Worm (Caenorhabditis elegans) whole organism, L1 larva: ENCODE data around the gene arf-1.
A peak's percentile ranks its signal among the peaks of the same experiment; 100 is the strongest.

Experiments used
- C04F5.9 ChIP-seq: sonication (generic microtip); optimal IDR thresholded peaks from 2 replicates; lab custom pipeline; 2016; ENCODE audit warnings: missing genetic modification characterization, missing compliant biosample characterization
- Y116A8C.19 ChIP-seq: sonication (generic microtip); optimal IDR thresholded peaks from 2 replicates; lab custom pipeline; 2016; ENCODE audit warnings: missing compliant biosample characterization, missing genetic modification characterization, borderline replicate concordance
- aha-1 ChIP-seq: fragments of 150-350 bp; optimal IDR thresholded peaks from 2 replicates; lab custom pipeline; 2014; ENCODE audit warnings: missing biosample characterization, missing genetic modification characterization
- aly-2 ChIP-seq: fragments of 150-350 bp; optimal IDR thresholded peaks from 2 replicates; lab custom pipeline; 2014; ENCODE audit warnings: missing biosample characterization, missing genetic modification characterization
- ama-1 ChIP-seq: fragments of 150-350 bp; optimal IDR thresholded peaks from 2 replicates; lab custom pipeline; 2014
- blmp-1 ChIP-seq: fragments of 150-350 bp; optimal IDR thresholded peaks from 2 replicates; lab custom pipeline; 2014; ENCODE audit warnings: missing biosample characterization, missing genetic modification characterization
- ceh-63 ChIP-seq: fragments of 200-800 bp; sonication (Bioruptor generic); optimal IDR thresholded peaks from 2 replicates; lab custom pipeline; 2018; ENCODE audit warnings: mild to moderate bottlenecking, missing genetic modification characterization, missing compliant biosample characterization
- ceh-8 ChIP-seq: fragments of 200-800 bp; sonication (Bioruptor generic); optimal IDR thresholded peaks from 2 replicates; lab custom pipeline; 2018; ENCODE audit warnings: mild to moderate bottlenecking, missing genetic modification characterization, moderate library complexity, missing compliant biosample characterization
- ceh-82 ChIP-seq, 3 experiments: fragments of 150-350 bp in 1 of 3; sonication (generic microtip) in 2 of 3; optimal IDR thresholded peaks; 2 replicates each; lab custom pipeline; 2014 to 2017; ENCODE audit warnings: missing biosample characterization in 3 of 3, missing genetic modification characterization in 3 of 3
- ces-1 ChIP-seq: fragments of 150-350 bp; optimal IDR thresholded peaks from 2 replicates; lab custom pipeline; 2014; ENCODE audit warnings: missing biosample characterization, missing genetic modification reagents, missing genetic modification characterization
- dpl-1 ChIP-seq, 3 experiments: fragments of 150-350 bp in 2 of 3; sonication (generic microtip) in 1 of 3; optimal IDR thresholded peaks; 2 replicates each; lab custom pipeline; 2014 to 2017; ENCODE audit warnings: missing biosample characterization in 3 of 3, missing genetic modification characterization in 3 of 3, missing genetic modification reagents in 3 of 3
- dsc-1 ChIP-seq: sonication (generic microtip); optimal IDR thresholded peaks from 2 replicates; lab custom pipeline; 2016; ENCODE audit warnings: mild to moderate bottlenecking, missing genetic modification characterization, missing compliant biosample characterization
- efl-3 ChIP-seq: fragments of 200-800 bp; sonication (Bioruptor generic); optimal IDR thresholded peaks from 2 replicates; lab custom pipeline; 2018; ENCODE audit warnings: mild to moderate bottlenecking, missing genetic modification characterization, missing compliant biosample characterization
- elt-2 ChIP-seq: sonication (generic microtip); optimal IDR thresholded peaks from 2 replicates; lab custom pipeline; 2016; ENCODE audit warnings: missing genetic modification characterization, mild to moderate bottlenecking, inconsistent platforms, missing compliant biosample characterization, missing genetic modification reagents
- ets-5 ChIP-seq: fragments of 200-800 bp; sonication (Bioruptor generic); IDR thresholded peaks from 2 replicates; pipeline ENCODE4 v1.3.6; 2022; ENCODE audit warnings: missing genetic modification characterization, missing compliant biosample characterization
- fkh-10 ChIP-seq: sonication (generic microtip); optimal IDR thresholded peaks from 2 replicates; lab custom pipeline; 2017; ENCODE audit warnings: missing biosample characterization, missing genetic modification reagents, missing genetic modification characterization
- fos-1 ChIP-seq: fragments of 150-350 bp; optimal IDR thresholded peaks from 2 replicates; lab custom pipeline; 2014; ENCODE audit warnings: missing biosample characterization, missing genetic modification characterization
- hlh-4 ChIP-seq: sonication (generic microtip); optimal IDR thresholded peaks from 2 replicates; lab custom pipeline; 2016; ENCODE audit warnings: mild to moderate bottlenecking, missing genetic modification characterization, missing compliant biosample characterization
- hpl-2 ChIP-seq: fragments of 150-350 bp; optimal IDR thresholded peaks from 2 replicates; lab custom pipeline; 2014; ENCODE audit warnings: missing biosample characterization, missing genetic modification reagents, missing genetic modification characterization
- jun-1 ChIP-seq: fragments of 150-350 bp; optimal IDR thresholded peaks from 2 replicates; lab custom pipeline; 2014; ENCODE audit warnings: missing biosample characterization, missing genetic modification reagents, missing genetic modification characterization
- lin-13 ChIP-seq: fragments of 150-350 bp; optimal IDR thresholded peaks from 2 replicates; lab custom pipeline; 2014; ENCODE audit warnings: missing biosample characterization, missing genetic modification reagents, missing genetic modification characterization
- lin-15B ChIP-seq: fragments of 150-350 bp; sonication (generic microtip); optimal IDR thresholded peaks from 3 replicates; lab custom pipeline; 2014; ENCODE audit warnings: missing biosample characterization, missing genetic modification characterization
- lin-35 ChIP-seq, 2 experiments: fragments of 150-350 bp; optimal IDR thresholded peaks; 2 replicates each; lab custom pipeline; 2014; ENCODE audit warnings: missing biosample characterization in 2 of 2, missing genetic modification characterization in 2 of 2, missing genetic modification reagents in 2 of 2
- lin-39 ChIP-seq: fragments of 150-350 bp; optimal IDR thresholded peaks from 2 replicates; lab custom pipeline; 2014; ENCODE audit warnings: missing biosample characterization, missing genetic modification reagents, missing genetic modification characterization
- lir-3 ChIP-seq: sonication (generic microtip); optimal IDR thresholded peaks from 2 replicates; lab custom pipeline; 2016; ENCODE audit warnings: mild to moderate bottlenecking, missing genetic modification characterization, moderate library complexity, missing compliant biosample characterization; ENCODE audit not compliant: poor library complexity
- mef-2 ChIP-seq: fragments of 150-350 bp; optimal IDR thresholded peaks from 2 replicates; lab custom pipeline; 2014; ENCODE audit warnings: missing biosample characterization, missing genetic modification characterization
- nhr-11 ChIP-seq: fragments of 150-350 bp; optimal IDR thresholded peaks from 2 replicates; lab custom pipeline; 2014; ENCODE audit warnings: missing biosample characterization, missing genetic modification characterization
- nhr-19 ChIP-seq: fragments of 200-800 bp; sonication (Bioruptor generic); conservative IDR thresholded peaks from 2 replicates; pipeline ENCODE4 v1.3.6; 2022; ENCODE audit warnings: missing genetic modification characterization, missing compliant biosample characterization
- nhr-28 ChIP-seq: fragments of 150-350 bp; optimal IDR thresholded peaks from 2 replicates; lab custom pipeline; 2014; ENCODE audit warnings: missing biosample characterization, missing genetic modification characterization
- nhr-47 ChIP-seq: sonication (generic microtip); optimal IDR thresholded peaks from 2 replicates; lab custom pipeline; 2016; ENCODE audit warnings: mild to moderate bottlenecking, missing genetic modification characterization, moderate library complexity, missing compliant biosample characterization
- nhr-90 ChIP-seq: sonication (generic microtip); optimal IDR thresholded peaks from 2 replicates; lab custom pipeline; 2016; ENCODE audit warnings: mild to moderate bottlenecking, missing genetic modification characterization, missing compliant biosample characterization; ENCODE audit not compliant: poor library complexity
- pqm-1 ChIP-seq: sonication (generic microtip); optimal IDR thresholded peaks from 3 replicates; lab custom pipeline; 2017; ENCODE audit warnings: missing biosample characterization, missing genetic modification characterization
- rnt-1 ChIP-seq: sonication (generic microtip); optimal IDR thresholded peaks from 2 replicates; lab custom pipeline; 2016; ENCODE audit warnings: mild to moderate bottlenecking, missing genetic modification characterization, moderate library complexity, missing compliant biosample characterization
- skn-1 ChIP-seq: fragments of 150-350 bp; optimal IDR thresholded peaks from 2 replicates; lab custom pipeline; 2014; ENCODE audit warnings: missing biosample characterization, missing genetic modification characterization
- snpc-4 ChIP-seq: fragments of 150-350 bp; optimal IDR thresholded peaks from 2 replicates; lab custom pipeline; 2014; ENCODE audit warnings: missing biosample characterization, missing genetic modification characterization
- sptf-1 ChIP-seq: fragments of 150-350 bp; optimal IDR thresholded peaks from 2 replicates; lab custom pipeline; 2014; ENCODE audit warnings: missing biosample characterization, missing genetic modification characterization
- swsn-7 ChIP-seq: sonication (generic microtip); optimal IDR thresholded peaks from 2 replicates; lab custom pipeline; 2016; ENCODE audit warnings: missing genetic modification characterization, missing compliant biosample characterization
- tbx-2 ChIP-seq: sonication (generic microtip); optimal IDR thresholded peaks from 2 replicates; lab custom pipeline; 2016; ENCODE audit warnings: missing genetic modification characterization, missing compliant biosample characterization
- tlp-1 ChIP-seq: fragments of 150-350 bp; optimal IDR thresholded peaks from 2 replicates; lab custom pipeline; 2014; ENCODE audit warnings: missing biosample characterization, missing genetic modification characterization
- unc-62 ChIP-seq: fragments of 150-350 bp; optimal IDR thresholded peaks from 2 replicates; lab custom pipeline; 2014; ENCODE audit warnings: missing biosample characterization, missing genetic modification reagents, missing genetic modification characterization
- unc-98 ChIP-seq: fragments of 200-800 bp; sonication (Bioruptor generic); IDR thresholded peaks from 2 replicates; pipeline ENCODE4 v1.3.6; 2022; ENCODE audit warnings: missing genetic modification characterization, missing compliant biosample characterization
- vab-15 ChIP-seq: sonication (generic microtip); optimal IDR thresholded peaks from 2 replicates; lab custom pipeline; 2017; ENCODE audit warnings: missing genotype, mild to moderate bottlenecking, missing genetic modification characterization, missing compliant biosample characterization
- xbp-1 ChIP-seq: sonication (generic microtip); optimal IDR thresholded peaks from 2 replicates; lab custom pipeline; 2016; ENCODE audit warnings: missing genetic modification characterization, missing compliant biosample characterization
- ztf-4 ChIP-seq: fragments of 150-350 bp; optimal IDR thresholded peaks from 2 replicates; lab custom pipeline; 2014; ENCODE audit warnings: missing biosample characterization, missing genetic modification characterization

arf-1 gene

ce11 chrIII:5692690-5693089 is 22.0 kb upstream of the arf-1 start, which contains the start of the genes abi-1 and arle-14 (continued):
- no peak for TF ChIP-seq ceh-8 (GFP tag; lab: Kevin White, UChicago)
- peak; percentile 21 for TF ChIP-seq nhr-47 (tag; lab: Kevin White, UChicago)

ce11 chrIII:5693736-5694135 is 20.9 kb upstream of the arf-1 start, which contains the start of gene B0336.13:
TSS of gene B0336.13 (plus strand) at chrIII:5694036.
- TF ChIP-seq fos-1 (tag; lab: Kevin White, UChicago) (no peak), tlp-1 (tag; lab: Kevin White, UChicago) (no peak), rnt-1 (tag; lab: Kevin White, UChicago) (no peak), hpl-2 (GFP tag; lab: Kevin White, UChicago) (no peak), lin-35 (GFP tag; optimal IDR thresholded peaks at IDR 0.05; lab: Kevin White, UChicago) (no peak)

ce11 chrIII:5697266-5697665 is 17.4 kb upstream of the arf-1 start, which contains the start of gene B0336.7:
TSS of gene B0336.7 (minus strand) at chrIII:5697366.
- TF ChIP-seq nhr-90, result no peak
- TF ChIP-seq tlp-1 (tag; lab: Kevin White, UChicago), result no peak
- TF ChIP-seq unc-62 (GFP tag; lab: Kevin White, UChicago), result no peak
- no peak for TF ChIP-seq ceh-8 (GFP tag; lab: Kevin White, UChicago)
- TF ChIP-seq aly-2 (tag; lab: Kevin White, UChicago), result no peak
- no peak for TF ChIP-seq unc-98 (GFP tag; lab: Robert Waterston, UW)
- TF ChIP-seq xbp-1 (tag; lab: Kevin White, UChicago), result no peak
- TF ChIP-seq ama-1, result no peak
- TF ChIP-seq lin-15B (tag; lab: Kevin White, UChicago), result no peak
- no peak for TF ChIP-seq mef-2

ce11 chrIII:5697963-5698730 is 16.5 kb upstream of the arf-1 start, which contains the start of the genes lgg-3 and rgs-5:
TSS of gene lgg-3 (minus strand) at chrIII:5698013.
TSS of gene rgs-5 (plus strand) at chrIII:5698555.
- TF ChIP-seq fkh-10 (GFP tag; lab: Kevin White, UChicago) (no peak), unc-62 (GFP tag; lab: Kevin White, UChicago) (no peak), elt-2 (tag; lab: Kevin White, UChicago) (no peak), ztf-4 (tag; lab: Kevin White, UChicago) (no peak), hlh-4 (tag; lab: Kevin White, UChicago) (no peak), aha-1 (tag; lab: Kevin White, UChicago) (no peak), sptf-1 (tag; lab: Kevin White, UChicago) (no peak), nhr-28 (tag; lab: Kevin White, UChicago) (no peak), Y116A8C.19 (tag; lab: Kevin White, UChicago) (no peak), ceh-82 (tag; optimal IDR thresholded peaks at IDR 0.05; lab: Kevin White, UChicago) (peak in 1 of 3 experiments; percentile 34), skn-1 (tag; lab: Kevin White, UChicago) (no peak), vab-15 (tag; lab: Kevin White, UChicago) (no peak), jun-1 (tag; lab: Kevin White, UChicago) (no peak), tbx-2 (tag; lab: Kevin White, UChicago) (no peak), ceh-63 (no peak), unc-98 (GFP tag; lab: Robert Waterston, UW) (no peak), ets-5 (GFP tag; lab: Robert Waterston, UW) (no peak), lin-13 (no peak), fos-1 (tag; lab: Kevin White, UChicago) (no peak), nhr-19 (GFP tag; lab: Robert Waterston, UW) (no peak), pqm-1 (no peak), nhr-11 (tag; lab: Kevin White, UChicago) (no peak), swsn-7 (tag; lab: Kevin White, UChicago) (no peak), ceh-8 (GFP tag; lab: Kevin White, UChicago) (no peak), efl-3 (GFP tag; lab: Kevin White, UChicago) (no peak), mef-2 (no peak), dsc-1 (no peak), nhr-47 (tag; lab: Kevin White, UChicago) (no peak), lin-39 (tag; lab: Kevin White, UChicago) (no peak), lir-3 (no peak), snpc-4 (tag; lab: Kevin White, UChicago) (no peak), rnt-1 (tag; lab: Kevin White, UChicago) (peak; percentile 34), blmp-1 (peak; percentile 20), C04F5.9 (tag; lab: Kevin White, UChicago) (no peak), ces-1 (GFP tag; lab: Kevin White, UChicago) (no peak), dpl-1 (GFP tag; optimal IDR thresholded peaks at IDR 0.05; lab: Kevin White, UChicago) (peak; percentile 14 to 64 (median 48)), lin-15B (tag; lab: Kevin White, UChicago) (peak; percentile 18)
